Worm (Caenorhabditis elegans): ENCODE data around the gene srg-9.

- no peak for TF ChIP-seq lin-13 (GFP tag; optimal IDR thresholded peaks at IDR 0.05)
- no peak for TF ChIP-seq lin-39 (tag; optimal IDR thresholded peaks at IDR 0.05)
- TF ChIP-seq nhr-6 (tag; optimal IDR thresholded peaks at IDR 0.05): no peak
- no peak for TF ChIP-seq ztf-1 (GFP tag; conservative IDR thresholded peaks at IDR 0.05)
- no peak for TF ChIP-seq ama-1 (optimal IDR thresholded peaks at IDR 0.05)
- TF ChIP-seq unc-62 (GFP tag; optimal IDR thresholded peaks at IDR 0.05): no peak
- no peak for TF ChIP-seq nhr-237 (tag; optimal IDR thresholded peaks at IDR 0.05)
- TF ChIP-seq ztf-11 (tag; optimal IDR thresholded peaks at IDR 0.05): no peak
- TF ChIP-seq elt-1 (tag; optimal IDR thresholded peaks at IDR 0.05): no peak
- TF ChIP-seq nhr-12 (tag; optimal IDR thresholded peaks at IDR 0.05): no peak
Measured at ce11 chrIII:6208984-6209383, 47.6 kb downstream of the srg-9 start, which contains the start of gene C23G10.1.

Data from whole organism, L2 larva.